Worm (Caenorhabditis elegans): ENCODE results near the gene C47E12.11.

ce11 chrIV:10003372-10003771, 34.2 kb downstream of the C47E12.11 start, which contains the start of the genes C47E12.2 and sars-1:
- no peak for TF ChIP-seq nhr-23 (tag; optimal IDR thresholded peaks at IDR 0.05)
- TF ChIP-seq nhr-11 (tag; optimal IDR thresholded peaks at IDR 0.05): no peak
